Fruit fly (Drosophila melanogaster) whole organism, embryonic: ENCODE data around the gene CG18586.

Experiments used
- B-H2 ChIP-seq: fragments of 200-800 bp; sonication (Bioruptor generic); optimal IDR thresholded peaks from 2 replicates; lab custom pipeline; 2018; ENCODE audit warnings: missing biosample characterization, mild to moderate bottlenecking, missing genetic modification characterization
- CG10321 ChIP-seq: fragments of 200-800 bp; sonication (Bioruptor generic); IDR thresholded peaks from 2 replicates; pipeline ENCODE4 v1.3.6; 2022; ENCODE audit warnings: missing biosample characterization, missing genetic modification characterization
- CG11560 ChIP-seq: fragments of 200-800 bp; sonication (Bioruptor generic); IDR thresholded peaks from 3 replicates; pipeline ENCODE4 v1.3.6; 2022; ENCODE audit warnings: missing biosample characterization, missing genetic modification characterization
- CG11723 ChIP-seq: fragments of 200-800 bp; sonication (Bioruptor generic); optimal IDR thresholded peaks from 2 replicates; lab custom pipeline; 2017; ENCODE audit warnings: missing biosample characterization, mild to moderate bottlenecking, missing genetic modification characterization
- CG12155 ChIP-seq: fragments of 200-800 bp; sonication (Bioruptor generic); optimal IDR thresholded peaks from 3 replicates; lab custom pipeline; 2016; ENCODE audit warnings: missing biosample characterization, missing genetic modification characterization
- CG1529 ChIP-seq: fragments of 200-800 bp; sonication (Bioruptor generic); optimal IDR thresholded peaks from 3 replicates; lab custom pipeline; 2018; ENCODE audit warnings: missing biosample characterization, missing genetic modification characterization
- CG16779 ChIP-seq: fragments of 200-800 bp; sonication (Bioruptor generic); IDR thresholded peaks from 2 replicates; pipeline ENCODE4 v1.3.6; 2022; ENCODE audit warnings: missing biosample characterization, missing genetic modification characterization
- CG17568 ChIP-seq: fragments of 200-800 bp; sonication (Bioruptor generic); optimal IDR thresholded peaks from 2 replicates; lab custom pipeline; 2018; ENCODE audit warnings: missing biosample characterization, mild to moderate bottlenecking, missing genetic modification characterization, moderate library complexity
- CG18011 ChIP-seq: fragments of 200-800 bp; sonication (Bioruptor generic); optimal IDR thresholded peaks from 2 replicates; lab custom pipeline; 2017; ENCODE audit warnings: missing biosample characterization, missing genetic modification characterization, mild to moderate bottlenecking, moderate library complexity, missing genotype
- CG18599 ChIP-seq: fragments of 200-800 bp; sonication (Bioruptor generic); optimal IDR thresholded peaks from 3 replicates; lab custom pipeline; 2017; ENCODE audit warnings: missing biosample characterization, missing genetic modification characterization, mild to moderate bottlenecking, moderate library complexity, missing genetic modification reagents
- CG2199 ChIP-seq: fragments of 200-800 bp; sonication (Bioruptor generic); IDR thresholded peaks from 3 replicates; pipeline ENCODE4 v1.3.6; 2022; ENCODE audit warnings: missing biosample characterization, missing genetic modification characterization
- CG32532 ChIP-seq: fragments of 200-800 bp; sonication (Bioruptor generic); IDR thresholded peaks from 2 replicates; pipeline ENCODE4 v1.3.6; 2022; ENCODE audit warnings: missing biosample characterization, missing genetic modification characterization
- CG32772 ChIP-seq: fragments of 200-800 bp; sonication (Bioruptor generic); IDR thresholded peaks from 2 replicates; pipeline ENCODE4 v1.3.6; 2022; ENCODE audit warnings: missing biosample characterization, missing genetic modification characterization
- CG33213 ChIP-seq: fragments of 200-800 bp; sonication (Bioruptor generic); optimal IDR thresholded peaks from 3 replicates; lab custom pipeline; 2016; ENCODE audit warnings: missing biosample characterization, missing genetic modification characterization
- CG43689 ChIP-seq: fragments of 200-800 bp; sonication (Bioruptor generic); IDR thresholded peaks from 2 replicates; pipeline ENCODE4 v1.3.6; 2022; ENCODE audit warnings: missing biosample characterization, missing genetic modification characterization
- CG7357 ChIP-seq: fragments of 200-800 bp; sonication (Bioruptor generic); IDR thresholded peaks from 3 replicates; pipeline ENCODE4 v1.3.6; 2022; ENCODE audit warnings: missing biosample characterization, missing genetic modification characterization
- CG7786 ChIP-seq: fragments of 200-800 bp; sonication (Bioruptor generic); optimal IDR thresholded peaks from 2 replicates; lab custom pipeline; 2016; ENCODE audit warnings: missing biosample characterization, missing genetic modification characterization
- CG8089 ChIP-seq: fragments of 200-800 bp; sonication (Bioruptor generic); optimal IDR thresholded peaks from 3 replicates; lab custom pipeline; 2016; ENCODE audit warnings: missing biosample characterization, missing genetic modification characterization
- CG9727 ChIP-seq: fragments of 200-800 bp; sonication (Bioruptor generic); optimal IDR thresholded peaks from 3 replicates; lab custom pipeline; 2017; ENCODE audit warnings: missing biosample characterization, mild to moderate bottlenecking, missing genetic modification characterization
- CG9797 ChIP-seq: fragments of 200-800 bp; sonication (Bioruptor generic); optimal IDR thresholded peaks from 3 replicates; lab custom pipeline; 2018; ENCODE audit warnings: missing biosample characterization, mild to moderate bottlenecking, missing genetic modification characterization
- CG9817 ChIP-seq: fragments of 200-800 bp; sonication (Bioruptor generic); optimal IDR thresholded peaks from 2 replicates; lab custom pipeline; 2018; ENCODE audit warnings: missing biosample characterization, mild to moderate bottlenecking, missing genetic modification characterization, moderate library complexity
- CG9932 ChIP-seq: fragments of 200-800 bp; sonication (Bioruptor generic); IDR thresholded peaks from 2 replicates; pipeline ENCODE4 v1.3.6; 2022; ENCODE audit warnings: missing biosample characterization, missing genetic modification characterization
- Doc2 ChIP-seq: fragments of 200-800 bp; sonication (Bioruptor generic); IDR thresholded peaks from 2 replicates; pipeline ENCODE4 v1.3.6; 2022; ENCODE audit warnings: missing biosample characterization, missing genetic modification characterization
- Doc3 ChIP-seq: fragments of 200-800 bp; sonication (Bioruptor generic); IDR thresholded peaks from 3 replicates; pipeline ENCODE4 v1.3.6; 2022; ENCODE audit warnings: missing biosample characterization, missing genetic modification characterization; ENCODE audit not compliant: partially characterized antibody
- E2f2 ChIP-seq: fragments of 200-800 bp; sonication (Bioruptor generic); IDR thresholded peaks from 2 replicates; pipeline ENCODE4 v1.3.6; 2022; ENCODE audit warnings: missing biosample characterization, missing genetic modification characterization
- Ets97D ChIP-seq: fragments of 200-800 bp; sonication (Bioruptor generic); optimal IDR thresholded peaks from 3 replicates; lab custom pipeline; 2016; ENCODE audit warnings: missing biosample characterization, missing genetic modification characterization
- Gsc ChIP-seq: fragments of 200-800 bp; sonication (Bioruptor generic); IDR thresholded peaks from 2 replicates; pipeline ENCODE4 v1.3.6; 2022; ENCODE audit warnings: missing biosample characterization, missing genetic modification characterization
- Hr3 ChIP-seq: fragments of 200-800 bp; sonication (Bioruptor generic); optimal IDR thresholded peaks from 3 replicates; lab custom pipeline; 2016; ENCODE audit warnings: missing biosample characterization, missing genetic modification characterization
- Lpt ChIP-seq: fragments of >200 bp; optimal IDR thresholded peaks from 2 replicates; lab custom pipeline; 2018; ENCODE audit warnings: missing biosample characterization, missing genetic modification characterization
- Oaz ChIP-seq: fragments of 200-800 bp; sonication (Bioruptor generic); IDR thresholded peaks from 2 replicates; pipeline ENCODE4 v1.3.6; 2022; ENCODE audit warnings: missing biosample characterization, missing genetic modification characterization
- Side ChIP-seq: fragments of 200-800 bp; sonication (Bioruptor generic); optimal IDR thresholded peaks from 2 replicates; lab custom pipeline; 2016; ENCODE audit warnings: missing biosample characterization, missing genetic modification characterization
- Vsx1 ChIP-seq: fragments of 200-800 bp; sonication (Bioruptor generic); optimal IDR thresholded peaks from 2 replicates; lab custom pipeline; 2017; ENCODE audit warnings: missing biosample characterization, mild to moderate bottlenecking, missing genetic modification characterization, missing genetic modification reagents
- bbx ChIP-seq: fragments of 200-800 bp; sonication (Bioruptor generic); IDR thresholded peaks from 2 replicates; pipeline ENCODE4 v1.3.6; 2022; ENCODE audit warnings: missing biosample characterization, missing genetic modification characterization; ENCODE audit not compliant: partially characterized antibody
- bcd ChIP-seq: fragments of 200-800 bp; sonication (Bioruptor generic); optimal IDR thresholded peaks from 2 replicates; lab custom pipeline; 2017; ENCODE audit warnings: missing biosample characterization, mild to moderate bottlenecking, missing genetic modification characterization
- bsh ChIP-seq, 2 experiments: fragments of 200-800 bp; sonication (Bioruptor generic); optimal IDR thresholded peaks; 2 replicates each; lab custom pipeline; 2017 to 2018; ENCODE audit warnings: mild to moderate bottlenecking in 2 of 2, missing biosample characterization in 2 of 2, missing genetic modification characterization in 2 of 2, moderate library complexity in 1 of 2
- croc ChIP-seq: fragments of 200-800 bp; sonication (Bioruptor generic); conservative IDR thresholded peaks from 3 replicates; pipeline ENCODE4 v1.3.6; 2022; ENCODE audit warnings: missing biosample characterization, missing genetic modification characterization
- danr ChIP-seq: fragments of 200-800 bp; sonication (Bioruptor generic); IDR thresholded peaks from 2 replicates; pipeline ENCODE4 v1.3.6; 2022; ENCODE audit warnings: missing biosample characterization, missing genetic modification characterization
- ems ChIP-seq: fragments of 200-800 bp; sonication (Bioruptor generic); optimal IDR thresholded peaks from 3 replicates; lab custom pipeline; 2016; ENCODE audit warnings: missing biosample characterization, missing genetic modification characterization
- ewg ChIP-seq: fragments of 200-800 bp; sonication (Bioruptor generic); optimal IDR thresholded peaks from 3 replicates; lab custom pipeline; 2017; ENCODE audit warnings: mild to moderate bottlenecking, missing biosample characterization, missing genetic modification reagents, missing genetic modification characterization
- kah ChIP-seq: fragments of 200-800 bp; sonication (Bioruptor generic); optimal IDR thresholded peaks from 2 replicates; lab custom pipeline; 2018; ENCODE audit warnings: missing biosample characterization, mild to moderate bottlenecking, missing genetic modification characterization
- oc ChIP-seq: fragments of 200-800 bp; sonication (Bioruptor generic); optimal IDR thresholded peaks from 2 replicates; lab custom pipeline; 2018; ENCODE audit warnings: missing biosample characterization, mild to moderate bottlenecking, missing genetic modification characterization, moderate library complexity
- otp ChIP-seq: fragments of 200-800 bp; sonication (Bioruptor generic); IDR thresholded peaks from 3 replicates; pipeline ENCODE4, ENCODE4 v1.3.6; 2022; ENCODE audit warnings: missing biosample characterization, missing genetic modification characterization
- pan ChIP-seq, 4 experiments: fragments of >200 bp in 3 of 4; fragments of 200-800 bp in 1 of 4; sonication (Bioruptor generic) in 1 of 4; optimal IDR thresholded peaks in 3 of 4; IDR thresholded peaks in 1 of 4; 2 replicates each; pipeline versions ENCODE4 v1.3.6 to Lab custom; 2017 to 2022; ENCODE audit warnings: missing biosample characterization in 2 of 4, missing genetic modification characterization in 2 of 4, mixed read lengths in 1 of 4
- peb ChIP-seq: fragments of 200-800 bp; sonication (Bioruptor generic); IDR thresholded peaks from 2 replicates; pipeline ENCODE4 v1.3.6; 2022; ENCODE audit warnings: missing biosample characterization, missing genetic modification characterization
- ro ChIP-seq: fragments of 200-800 bp; sonication (Bioruptor generic); IDR thresholded peaks from 2 replicates; pipeline ENCODE4 v1.3.6; 2022; ENCODE audit warnings: missing biosample characterization, missing genetic modification characterization
- salm ChIP-seq: fragments of 200-800 bp; sonication (Bioruptor generic); optimal IDR thresholded peaks from 2 replicates; lab custom pipeline; 2018; ENCODE audit warnings: missing biosample characterization, mild to moderate bottlenecking, missing genetic modification characterization
- tgo ChIP-seq: fragments of 200-800 bp; sonication (Bioruptor generic); IDR thresholded peaks from 3 replicates; pipeline ENCODE4 v1.3.6; 2022; ENCODE audit warnings: missing biosample characterization, missing genetic modification characterization
- unpg ChIP-seq: fragments of 200-800 bp; sonication (Bioruptor generic); optimal IDR thresholded peaks from 3 replicates; lab custom pipeline; 2018; ENCODE audit warnings: missing biosample characterization, mild to moderate bottlenecking, missing genetic modification characterization, moderate library complexity
- zfh1 ChIP-seq: fragments of 200-800 bp; sonication (Bioruptor generic); IDR thresholded peaks from 3 replicates; pipeline ENCODE4 v1.3.6; 2022; ENCODE audit warnings: missing biosample characterization, missing genetic modification characterization

CG18586 gene

dm6 chr3L:5823763-5824445 lies 49.2 kb upstream of the CG18586 start (continued):
- TF ChIP-seq CG9797 (GFP tag; lab: Kevin White, UChicago), result peak; percentile 48
- peak; percentile 48; the same call in 1 of the 3 replicates for TF ChIP-seq tgo (GFP tag; lab: Robert Waterston, UW)
- no peak for TF ChIP-seq Lpt (GFP tag; lab: Kevin White, UChicago)
- peak; percentile 74 for TF ChIP-seq salm (tag; lab: Kevin White, UChicago)
- TF ChIP-seq Side (GFP tag; lab: Kevin White, UChicago), result peak; percentile 82
- TF ChIP-seq CG9727 (GFP tag; lab: Kevin White, UChicago), result peak; percentile 93
- peak; percentile 91 for TF ChIP-seq CG33213 (GFP tag; lab: Kevin White, UChicago)
- TF ChIP-seq bbx (GFP tag; lab: Robert Waterston, UW), result no peak
- TF ChIP-seq CG10321 (GFP tag; lab: Robert Waterston, UW), result peak; percentile 18; the same call in 1 of the 2 replicates
- peak; percentile 29; the same call in 1 of the 2 replicates for TF ChIP-seq danr (GFP tag; lab: Robert Waterston, UW)
- no peak for TF ChIP-seq CG11560
- TF ChIP-seq CG43689 (GFP tag; lab: Robert Waterston, UW), result no peak
- peak; percentile 82 for TF ChIP-seq zfh1 (GFP tag; lab: Robert Waterston, UW)
- no peak for TF ChIP-seq Gsc
- TF ChIP-seq CG32772, result peak; percentile 17; the same call in 1 of the 2 replicates
- TF ChIP-seq CG7357 (GFP tag; lab: Robert Waterston, UW), result 0 out of 3 replicates have a peak, but pooled peaks have one; percentile 27
- TF ChIP-seq Doc2 (GFP tag; lab: Robert Waterston, UW), result no peak
- TF ChIP-seq Doc3 (GFP tag; lab: Robert Waterston, UW), result no peak
- peak; percentile 66; the same call in 1 of the 3 replicates for TF ChIP-seq otp (GFP tag; lab: Robert Waterston, UW)
- TF ChIP-seq bcd (GFP tag; lab: Kevin White, UChicago), result peak; percentile 78
- peak; percentile 84 for TF ChIP-seq CG11723
- no peak for TF ChIP-seq pan (optimal IDR thresholded peaks at IDR 0.05; lab: Kevin White, UChicago)
- TF ChIP-seq pan (GFP tag; optimal IDR thresholded peaks at IDR 0.05 in 1 of 2, IDR thresholded peaks at IDR 0.05 in 1 of 2), result peak in 1 of 2 experiments; percentile 30
- peak; percentile 89 for TF ChIP-seq CG17568 (GFP tag; lab: Kevin White, UChicago)
- TF ChIP-seq peb, result no peak
- TF ChIP-seq CG32532 (GFP tag; lab: Robert Waterston, UW), result 0 out of 2 replicates have a peak, but pooled peaks have one; percentile 26
- no peak for TF ChIP-seq CG12155 (GFP tag; lab: Kevin White, UChicago)
- no peak for TF ChIP-seq B-H2
- no peak for TF ChIP-seq CG2199 (GFP tag; lab: Robert Waterston, UW)
- no peak for TF ChIP-seq Oaz (GFP tag; lab: Robert Waterston, UW)
- TF ChIP-seq CG8089 (GFP tag; lab: Kevin White, UChicago), result peak; percentile 94
- TF ChIP-seq Vsx1 (GFP tag; lab: Kevin White, UChicago), result peak; percentile 85
- peak; percentile 76 for TF ChIP-seq ewg
- TF ChIP-seq bsh (GFP tag; optimal IDR thresholded peaks at IDR 0.05; lab: Kevin White, UChicago), result peak in 1 of 2 experiments; percentile 89
- TF ChIP-seq Hr3, result peak; percentile 63
- TF ChIP-seq unpg, result peak; percentile 81
- peak; percentile 40; the same call in 1 of the 2 replicates for TF ChIP-seq E2f2 (GFP tag; lab: Robert Waterston, UW)
- TF ChIP-seq ro (GFP tag; lab: Robert Waterston, UW), result no peak
- peak; percentile 63 for TF ChIP-seq CG7786 (GFP tag; lab: Kevin White, UChicago)
- no peak for TF ChIP-seq CG16779 (GFP tag; lab: Robert Waterston, UW)
- TF ChIP-seq Ets97D (GFP tag; lab: Kevin White, UChicago), result peak; percentile 15
- peak; percentile 76 for TF ChIP-seq ems (GFP tag; lab: Kevin White, UChicago)
- peak; percentile 87 for TF ChIP-seq oc
- peak; percentile 82 for TF ChIP-seq CG18599 (GFP tag; lab: Kevin White, UChicago)
- TF ChIP-seq kah (GFP tag; lab: Kevin White, UChicago), result peak; percentile 67
- TF ChIP-seq croc, result peak; percentile 40; the same call in 2 of the 3 replicates
- TF ChIP-seq CG9817 (tag; lab: Kevin White, UChicago), result peak; percentile 35
- no peak for TF ChIP-seq CG9932
- TF ChIP-seq CG1529 (GFP tag; lab: Kevin White, UChicago), result peak; percentile 82
- TF ChIP-seq CG18011, result peak; percentile 48
